Worm (Caenorhabditis elegans) whole organism, late embryonic: Measurements from ENCODE around the gene pgl-1.

ENCODE experiments used
- K02D7.2 ChIP-seq: sonication (generic microtip); optimal IDR thresholded peaks from 2 replicates; lab custom pipeline; 2017; ENCODE audit warnings: mild to moderate bottlenecking, missing genetic modification characterization, missing compliant biosample characterization
- Y22D7AL.16 ChIP-seq: sonication (generic microtip); optimal IDR thresholded peaks from 2 replicates; lab custom pipeline; 2016; ENCODE audit warnings: missing genetic modification characterization, missing compliant biosample characterization
- ama-1 ChIP-seq: fragments of 150-350 bp; optimal IDR thresholded peaks from 2 replicates; lab custom pipeline; 2014
- ceh-18 ChIP-seq: sonication (generic microtip); optimal IDR thresholded peaks from 2 replicates; lab custom pipeline; 2016; ENCODE audit warnings: missing genetic modification characterization, missing compliant biosample characterization
- ceh-2 ChIP-seq: sonication (generic microtip); optimal IDR thresholded peaks from 2 replicates; lab custom pipeline; 2016; ENCODE audit warnings: missing genotype, missing genetic modification characterization, missing compliant biosample characterization
- ceh-22 ChIP-seq: sonication (generic microtip); optimal IDR thresholded peaks from 2 replicates; lab custom pipeline; 2017; ENCODE audit warnings: missing biosample characterization, missing genetic modification characterization
- ceh-30 ChIP-seq: fragments of 150-350 bp; optimal IDR thresholded peaks from 2 replicates; lab custom pipeline; 2014; ENCODE audit warnings: missing biosample characterization, missing genetic modification characterization
- ceh-31 ChIP-seq: sonication (generic microtip); optimal IDR thresholded peaks from 2 replicates; lab custom pipeline; 2016; ENCODE audit warnings: missing genetic modification characterization, missing compliant biosample characterization
- ceh-34 ChIP-seq: sonication (generic microtip); optimal IDR thresholded peaks from 2 replicates; lab custom pipeline; 2016; ENCODE audit warnings: mild to moderate bottlenecking, missing genetic modification characterization, missing compliant biosample characterization
- ceh-6 ChIP-seq: fragments of 200-800 bp; sonication (Bioruptor generic); optimal IDR thresholded peaks from 2 replicates; lab custom pipeline; 2018; ENCODE audit warnings: mild to moderate bottlenecking, missing genetic modification characterization, missing compliant biosample characterization
- ceh-9 ChIP-seq: sonication (generic microtip); optimal IDR thresholded peaks from 2 replicates; lab custom pipeline; 2016; ENCODE audit warnings: mild to moderate bottlenecking, missing genetic modification characterization, inconsistent platforms, missing compliant biosample characterization
- che-1 ChIP-seq: sonication (generic microtip); optimal IDR thresholded peaks from 2 replicates; lab custom pipeline; 2016; ENCODE audit warnings: mild to moderate bottlenecking, missing genetic modification characterization, missing compliant biosample characterization
- dmd-4 ChIP-seq: sonication (generic microtip); optimal IDR thresholded peaks from 2 replicates; lab custom pipeline; 2016; ENCODE audit warnings: borderline replicate concordance, missing genetic modification characterization, missing compliant biosample characterization
- dve-1 ChIP-seq: sonication (generic microtip); optimal IDR thresholded peaks from 2 replicates; lab custom pipeline; 2017; ENCODE audit warnings: antibody characterized with exemption, mild to moderate bottlenecking, missing genetic modification characterization, missing compliant biosample characterization
- elt-2 ChIP-seq: sonication (generic microtip); optimal IDR thresholded peaks from 2 replicates; lab custom pipeline; 2016; ENCODE audit warnings: missing genetic modification reagents, missing genetic modification characterization, missing compliant biosample characterization
- eyg-1 ChIP-seq: sonication (generic microtip); optimal IDR thresholded peaks from 2 replicates; lab custom pipeline; 2016; ENCODE audit warnings: missing genotype, missing genetic modification characterization, missing compliant biosample characterization
- fkh-6 ChIP-seq: sonication (generic microtip); optimal IDR thresholded peaks from 2 replicates; lab custom pipeline; 2016; ENCODE audit warnings: missing genetic modification characterization, missing compliant biosample characterization
- gmeb-2 ChIP-seq: sonication (generic microtip); optimal IDR thresholded peaks from 2 replicates; lab custom pipeline; 2016; ENCODE audit warnings: missing genetic modification characterization, inconsistent platforms, missing compliant biosample characterization
- hlh-13 ChIP-seq: fragments of 200-800 bp; sonication (Bioruptor generic); optimal IDR thresholded peaks from 2 replicates; lab custom pipeline; 2018; ENCODE audit warnings: mild to moderate bottlenecking, missing genetic modification characterization, missing compliant biosample characterization
- hlh-8 ChIP-seq: sonication (generic microtip); optimal IDR thresholded peaks from 2 replicates; lab custom pipeline; 2016; ENCODE audit warnings: missing genotype, missing genetic modification characterization, missing compliant biosample characterization
- lin-11 ChIP-seq: fragments of 200-800 bp; sonication (Bioruptor generic); optimal IDR thresholded peaks from 2 replicates; lab custom pipeline; 2018; ENCODE audit warnings: mild to moderate bottlenecking, missing genetic modification characterization, missing compliant biosample characterization
- nfya-1 ChIP-seq: sonication (generic microtip); optimal IDR thresholded peaks from 2 replicates; lab custom pipeline; 2017; ENCODE audit warnings: missing genetic modification characterization, mild to moderate bottlenecking, missing compliant biosample characterization, antibody characterized with exemption, moderate library complexity
- nhr-232 ChIP-seq: sonication (generic microtip); optimal IDR thresholded peaks from 2 replicates; lab custom pipeline; 2016; ENCODE audit warnings: missing genetic modification characterization, missing compliant biosample characterization
- odd-2 ChIP-seq: sonication (generic microtip); optimal IDR thresholded peaks from 2 replicates; lab custom pipeline; 2017; ENCODE audit warnings: antibody characterized with exemption, mild to moderate bottlenecking, missing genetic modification characterization, missing compliant biosample characterization
- pag-3 ChIP-seq: sonication (generic microtip); optimal IDR thresholded peaks from 2 replicates; lab custom pipeline; 2016; ENCODE audit warnings: missing compliant biosample characterization, missing genetic modification characterization, borderline replicate concordance
- pat-9 ChIP-seq: fragments of 200-800 bp; sonication (Bioruptor generic); optimal IDR thresholded peaks from 2 replicates; lab custom pipeline; 2018; ENCODE audit warnings: mild to moderate bottlenecking, missing genetic modification characterization, moderate library complexity, missing compliant biosample characterization
- pha-4 ChIP-seq: fragments of 150-350 bp; optimal IDR thresholded peaks from 2 replicates; lab custom pipeline; 2018; ENCODE audit warnings: missing biosample characterization, missing genetic modification reagents, missing genetic modification characterization
- pqm-1 ChIP-seq: sonication (generic microtip); optimal IDR thresholded peaks from 2 replicates; lab custom pipeline; 2016; ENCODE audit warnings: missing genetic modification characterization, missing compliant biosample characterization
- ref-2 ChIP-seq: sonication (generic microtip); optimal IDR thresholded peaks from 2 replicates; lab custom pipeline; 2016; ENCODE audit warnings: missing genetic modification characterization, missing compliant biosample characterization
- rnt-1 ChIP-seq: sonication (generic microtip); optimal IDR thresholded peaks from 2 replicates; lab custom pipeline; 2016; ENCODE audit warnings: missing genetic modification characterization, missing compliant biosample characterization
- sox-4 ChIP-seq: sonication (generic microtip); optimal IDR thresholded peaks from 2 replicates; lab custom pipeline; 2017; ENCODE audit warnings: mild to moderate bottlenecking, missing genetic modification characterization, inconsistent platforms, missing compliant biosample characterization
- syd-9 ChIP-seq: sonication (generic microtip); optimal IDR thresholded peaks from 2 replicates; lab custom pipeline; 2016; ENCODE audit warnings: mild to moderate bottlenecking, missing genetic modification characterization, moderate library complexity, missing compliant biosample characterization
- tbx-2 ChIP-seq: sonication (generic microtip); optimal IDR thresholded peaks from 2 replicates; lab custom pipeline; 2016; ENCODE audit warnings: missing genetic modification characterization, missing compliant biosample characterization
- tbx-7 ChIP-seq: sonication (generic microtip); optimal IDR thresholded peaks from 2 replicates; lab custom pipeline; 2016; ENCODE audit warnings: missing genotype, missing genetic modification characterization, missing compliant biosample characterization
- unc-42 ChIP-seq: sonication (generic microtip); optimal IDR thresholded peaks from 2 replicates; lab custom pipeline; 2016; ENCODE audit warnings: missing genotype, missing genetic modification characterization, missing compliant biosample characterization
- unc-55 ChIP-seq: sonication (generic microtip); optimal IDR thresholded peaks from 2 replicates; lab custom pipeline; 2017; ENCODE audit warnings: missing biosample characterization, missing genetic modification reagents, missing genetic modification characterization
- unc-86 ChIP-seq: sonication (generic microtip); optimal IDR thresholded peaks from 2 replicates; lab custom pipeline; 2016; ENCODE audit warnings: missing genetic modification characterization, missing compliant biosample characterization
- ztf-16 ChIP-seq: sonication (generic microtip); optimal IDR thresholded peaks from 2 replicates; lab custom pipeline; 2017; ENCODE audit warnings: missing genetic modification characterization, missing compliant biosample characterization

The pgl-1 gene

DNA sequence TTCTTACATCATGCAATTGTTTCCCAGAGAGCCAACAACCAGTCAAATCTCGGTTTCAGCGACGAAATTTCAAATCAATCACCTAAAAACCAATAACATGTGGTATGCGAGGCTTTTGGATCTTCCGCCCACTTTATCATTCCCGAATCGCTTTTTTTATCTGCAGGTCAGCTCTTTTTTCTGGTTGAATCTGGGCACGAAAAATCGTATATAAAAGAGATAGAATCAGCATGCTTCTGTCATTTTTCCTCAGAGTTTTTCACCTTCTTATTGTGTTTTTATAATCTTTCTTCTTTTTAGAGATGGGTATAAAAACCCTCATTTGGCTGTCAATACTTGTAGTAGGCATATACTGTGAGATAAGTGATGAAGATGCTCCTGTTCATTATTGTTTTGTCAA, 26.2 kb upstream of the pgl-1 start, which contains the start of gene cht-3:
cht-3 (plus strand) TSS at position 301 of the 400 bp plus-strand sequence.
- TF ChIP-seq ama-1 (lab: Kevin White, UChicago) = no peak
- no peak for TF ChIP-seq ceh-30 (tag; lab: Kevin White, UChicago)
- no peak for TF ChIP-seq nhr-232 (tag; lab: Kevin White, UChicago)
- no peak for TF ChIP-seq unc-86 (tag; lab: Kevin White, UChicago)
- no peak for TF ChIP-seq rnt-1
- TF ChIP-seq gmeb-2 (tag; lab: Kevin White, UChicago) = no peak
- no peak for TF ChIP-seq dve-1 (tag; lab: Kevin White, UChicago)
- no peak for TF ChIP-seq K02D7.2 (tag; lab: Kevin White, UChicago)
- no peak for TF ChIP-seq ceh-6 (GFP tag; lab: Kevin White, UChicago)
- no peak for TF ChIP-seq tbx-2 (tag; lab: Kevin White, UChicago)
- TF ChIP-seq tbx-7 = no peak
- TF ChIP-seq Y22D7AL.16 (tag; lab: Kevin White, UChicago) = no peak
- TF ChIP-seq ceh-18 (tag; lab: Kevin White, UChicago) = no peak
- no peak for TF ChIP-seq ref-2 (tag; lab: Kevin White, UChicago)
- no peak for TF ChIP-seq unc-42
- no peak for TF ChIP-seq dmd-4 (tag; lab: Kevin White, UChicago)
- TF ChIP-seq odd-2 = no peak
- TF ChIP-seq ztf-16 (tag; lab: Kevin White, UChicago) = no peak
- no peak for TF ChIP-seq ceh-22
- TF ChIP-seq pqm-1 = no peak

DNA sequence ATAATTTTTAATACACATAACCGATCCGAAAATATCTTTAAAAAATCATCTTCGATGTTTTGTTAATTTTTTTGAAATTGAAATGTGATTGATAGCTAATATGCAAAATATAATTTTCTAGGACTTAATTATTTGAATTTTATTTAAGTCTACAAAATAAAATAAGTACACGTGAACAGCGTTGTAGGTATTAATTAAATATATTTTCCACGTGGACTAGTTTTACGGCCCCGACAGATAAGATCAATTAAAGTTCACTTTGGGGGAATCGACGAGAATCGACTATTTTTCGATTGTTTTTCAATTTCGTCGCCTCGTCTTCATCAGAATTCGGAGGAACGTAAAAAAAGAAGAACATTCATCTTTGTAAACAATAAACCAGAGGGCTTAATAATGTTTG, 22.1 kb upstream of the pgl-1 start, which contains the start of gene C25A8.5:
C25A8.5 (plus strand) TSS at position 301 of the 400 bp plus-strand sequence.
- TF ChIP-seq pha-4 (tag; lab: Kevin White, UChicago) = no peak
- no peak for TF ChIP-seq pag-3 (tag; lab: Kevin White, UChicago)
- no peak for TF ChIP-seq rnt-1
- TF ChIP-seq ceh-2 (tag; lab: Kevin White, UChicago) = no peak
- TF ChIP-seq dve-1 (tag; lab: Kevin White, UChicago) = no peak
- no peak for TF ChIP-seq syd-9
- no peak for TF ChIP-seq Y22D7AL.16 (tag; lab: Kevin White, UChicago)
- TF ChIP-seq lin-11 (tag; lab: Kevin White, UChicago) = no peak
- no peak for TF ChIP-seq ceh-9 (tag; lab: Kevin White, UChicago)
- TF ChIP-seq, all 69 proteins: peak for 0

DNA sequence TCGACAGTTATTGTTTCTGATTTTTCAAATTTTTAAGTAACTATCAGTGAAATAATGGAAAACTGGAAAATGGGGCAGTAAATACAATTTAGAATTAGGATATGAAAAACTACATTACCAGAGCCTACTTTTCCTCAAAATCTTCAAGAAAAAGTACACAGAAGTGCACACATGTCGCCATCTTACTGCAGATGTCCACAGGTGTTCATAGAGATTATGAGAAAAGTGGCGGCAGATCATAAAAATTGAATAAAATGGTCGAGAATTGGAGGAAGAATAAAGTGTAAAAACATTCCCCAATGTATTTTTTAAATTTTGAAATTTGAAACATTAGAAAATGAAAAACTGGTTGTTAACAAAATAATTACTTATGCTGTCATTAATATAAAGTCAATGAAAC, 20.8 kb upstream of the pgl-1 start:
- TF ChIP-seq rnt-1 = no peak
- TF ChIP-seq sox-4 (tag; lab: Kevin White, UChicago) = no peak
- no peak for TF ChIP-seq pha-4 (tag; lab: Kevin White, UChicago)
- no peak for TF ChIP-seq eyg-1 (tag; lab: Kevin White, UChicago)
- TF ChIP-seq pat-9 = no peak
- TF ChIP-seq ceh-31 (tag; lab: Kevin White, UChicago) = no peak
- TF ChIP-seq nhr-232 (tag; lab: Kevin White, UChicago) = no peak
- TF ChIP-seq unc-55 (GFP tag; lab: Kevin White, UChicago) = no peak
- TF ChIP-seq pag-3 (tag; lab: Kevin White, UChicago) = no peak
- TF ChIP-seq odd-2 = no peak
- no peak for TF ChIP-seq hlh-13 (GFP tag; lab: Kevin White, UChicago)
- TF ChIP-seq nfya-1 (tag; lab: Kevin White, UChicago) = no peak
- no peak for TF ChIP-seq ceh-22
- no peak for TF ChIP-seq hlh-8 (tag; lab: Kevin White, UChicago)
- TF ChIP-seq fkh-6 (tag; lab: Kevin White, UChicago) = no peak
- TF ChIP-seq che-1 (tag; lab: Kevin White, UChicago) = no peak
- no peak for TF ChIP-seq elt-2
- no peak for TF ChIP-seq ceh-34 (tag; lab: Kevin White, UChicago)
- TF ChIP-seq gmeb-2 (tag; lab: Kevin White, UChicago) = no peak
- no peak for TF ChIP-seq ztf-16 (tag; lab: Kevin White, UChicago)
